Fruit fly (Drosophila melanogaster) whole organism, embryonic: ENCODE measurements around the gene CG12992.

Source experiments
- BEAF-32 ChIP-seq: fragments of 200-800 bp; sonication (Bioruptor generic); optimal IDR thresholded peaks from 3 replicates; lab custom pipeline; 2017; ENCODE audit warnings: missing biosample characterization, missing genetic modification characterization, mild to moderate bottlenecking, moderate library complexity, missing genetic modification reagents
- CG1024 ChIP-seq: fragments of 200-800 bp; sonication (Bioruptor generic); IDR thresholded peaks from 2 replicates; pipeline ENCODE4 v1.3.6; 2022; ENCODE audit warnings: missing biosample characterization, missing genetic modification characterization
- CG13775 ChIP-seq: fragments of 200-800 bp; sonication (Bioruptor generic); optimal IDR thresholded peaks from 3 replicates; lab custom pipeline; 2017; ENCODE audit warnings: missing biosample characterization, mild to moderate bottlenecking, missing genetic modification characterization
- CG15514 ChIP-seq: fragments of 200-800 bp; sonication (Bioruptor generic); optimal IDR thresholded peaks from 3 replicates; lab custom pipeline; 2017; ENCODE audit warnings: missing biosample characterization, missing genetic modification characterization, mild to moderate bottlenecking, moderate library complexity, missing genetic modification reagents
- CG2712 ChIP-seq: fragments of 200-800 bp; optimal IDR thresholded peaks from 3 replicates; lab custom pipeline; 2019; ENCODE audit warnings: missing biosample characterization, mild to moderate bottlenecking, missing genetic modification characterization, moderate library complexity
- CG33213 ChIP-seq: fragments of 200-800 bp; sonication (Bioruptor generic); optimal IDR thresholded peaks from 3 replicates; lab custom pipeline; 2016; ENCODE audit warnings: missing biosample characterization, missing genetic modification characterization
- CG4854 ChIP-seq: fragments of 200-800 bp; sonication (Bioruptor generic); optimal IDR thresholded peaks from 2 replicates; lab custom pipeline; 2016; ENCODE audit warnings: missing biosample characterization, missing genetic modification characterization, inconsistent platforms
- CG6765 ChIP-seq: fragments of 200-800 bp; sonication (Bioruptor generic); optimal IDR thresholded peaks from 3 replicates; lab custom pipeline; 2017; ENCODE audit warnings: missing biosample characterization, mild to moderate bottlenecking, missing genetic modification characterization
- CG7372 ChIP-seq: fragments of 200-800 bp; sonication (Bioruptor generic); IDR thresholded peaks from 2 replicates; pipeline ENCODE4 v1.3.6; 2022; ENCODE audit warnings: missing biosample characterization, missing genetic modification characterization
- CG7556 ChIP-seq: fragments of 200-800 bp; sonication (Bioruptor generic); optimal IDR thresholded peaks from 2 replicates; lab custom pipeline; 2017; ENCODE audit warnings: missing biosample characterization, mild to moderate bottlenecking, missing genetic modification characterization
- CG7839 ChIP-seq: fragments of 200-800 bp; sonication (Bioruptor generic); optimal IDR thresholded peaks from 3 replicates; lab custom pipeline; 2018; ENCODE audit warnings: missing biosample characterization, mild to moderate bottlenecking, missing genetic modification characterization, moderate library complexity
- CG7928 ChIP-seq: fragments of 200-800 bp; sonication (Bioruptor generic); optimal IDR thresholded peaks from 2 replicates; lab custom pipeline; 2017; ENCODE audit warnings: missing biosample characterization, mild to moderate bottlenecking, missing genetic modification characterization
- CG9609 ChIP-seq: fragments of 200-800 bp; sonication (Bioruptor generic); optimal IDR thresholded peaks from 3 replicates; lab custom pipeline; 2016; ENCODE audit warnings: missing biosample characterization, missing genetic modification characterization
- Dip3 ChIP-seq: fragments of 200-800 bp; sonication (Bioruptor generic); optimal IDR thresholded peaks from 3 replicates; lab custom pipeline; 2016; ENCODE audit warnings: missing biosample characterization, missing genetic modification characterization
- Drgx ChIP-seq: fragments of 200-800 bp; sonication (Bioruptor generic); IDR thresholded peaks from 2 replicates; pipeline ENCODE4 v1.3.6; 2022; ENCODE audit warnings: missing biosample characterization, missing genetic modification characterization
- Eip74EF ChIP-seq, 2 experiments: fragments of 200-800 bp in 1 of 2; fragments of >200 bp in 1 of 2; sonication (Bioruptor generic) in 1 of 2; optimal IDR thresholded peaks; 2 replicates each; lab custom pipeline; 2017 to 2019; ENCODE audit warnings: missing biosample characterization in 2 of 2, missing genetic modification characterization in 2 of 2, mild to moderate bottlenecking in 1 of 2, moderate library complexity in 1 of 2
- Ets65A ChIP-seq: fragments of 200-800 bp; sonication (Bioruptor generic); peaks from one replicate; lab custom pipeline; 2016; ENCODE audit warnings: missing biosample characterization, missing genetic modification characterization
- HLH4C ChIP-seq: fragments of 200-800 bp; sonication (Bioruptor generic); IDR thresholded peaks from 3 replicates; pipeline ENCODE4 v1.3.6; 2022; ENCODE audit warnings: missing biosample characterization, missing genetic modification characterization; ENCODE audit not compliant: partially characterized antibody
- Hr51 ChIP-seq, 2 experiments: fragments of 200-800 bp; sonication (Bioruptor generic); optimal IDR thresholded peaks; 2 replicates in 1 of 2; 3 replicates in 1 of 2; lab custom pipeline; 2016 to 2018; ENCODE audit warnings: missing biosample characterization in 2 of 2, missing genetic modification characterization in 2 of 2, mild to moderate bottlenecking in 1 of 2, moderate library complexity in 1 of 2
- Lpt ChIP-seq: fragments of >200 bp; optimal IDR thresholded peaks from 2 replicates; lab custom pipeline; 2018; ENCODE audit warnings: missing biosample characterization, missing genetic modification characterization
- Mad ChIP-seq: fragments of 200-800 bp; sonication (Bioruptor generic); optimal IDR thresholded peaks from 2 replicates; lab custom pipeline; 2016; ENCODE audit warnings: missing biosample characterization, missing genetic modification characterization
- Med ChIP-seq: fragments of 200-800 bp; sonication (Bioruptor generic); peaks from one replicate; lab custom pipeline; 2016; ENCODE audit warnings: missing biosample characterization, missing genetic modification characterization, mild to moderate bottlenecking, inconsistent platforms, moderate library complexity
- NK7.1 ChIP-seq: fragments of 200-800 bp; sonication (Bioruptor generic); optimal IDR thresholded peaks from 3 replicates; lab custom pipeline; 2016; ENCODE audit warnings: missing biosample characterization, missing genetic modification characterization
- PHDP ChIP-seq: fragments of 200-800 bp; sonication (Bioruptor generic); optimal IDR thresholded peaks from 3 replicates; lab custom pipeline; 2018; ENCODE audit warnings: missing biosample characterization, mild to moderate bottlenecking, missing genetic modification characterization, moderate library complexity
- Taf1 ChIP-seq: fragments of 200-800 bp; sonication (Bioruptor generic); IDR thresholded peaks from 2 replicates; pipeline ENCODE4 v1.3.6; 2022; ENCODE audit warnings: missing biosample characterization, missing genetic modification characterization
- Trl ChIP-seq, 3 experiments: fragments of >200 bp in 2 of 3; fragments of 200-800 bp in 1 of 3; sonication (Bioruptor generic) in 1 of 3; optimal IDR thresholded peaks; 2 replicates in 1 of 3; 3 replicates in 2 of 3; lab custom pipeline; 2016 to 2017; ENCODE audit warnings: missing biosample characterization in 1 of 3, missing genetic modification characterization in 1 of 3
- bsh ChIP-seq, 2 experiments: fragments of 200-800 bp; sonication (Bioruptor generic); optimal IDR thresholded peaks; 2 replicates each; lab custom pipeline; 2017 to 2018; ENCODE audit warnings: mild to moderate bottlenecking in 2 of 2, missing biosample characterization in 2 of 2, missing genetic modification characterization in 2 of 2, moderate library complexity in 1 of 2
- corto ChIP-seq: fragments of 200-800 bp; sonication (Bioruptor generic); optimal IDR thresholded peaks from 2 replicates; lab custom pipeline; 2016; ENCODE audit warnings: missing biosample characterization, mild to moderate bottlenecking, missing genetic modification characterization, moderate library complexity
- fu2 ChIP-seq: fragments of 200-800 bp; sonication (Bioruptor generic); optimal IDR thresholded peaks from 2 replicates; lab custom pipeline; 2016; ENCODE audit warnings: missing biosample characterization, missing genetic modification characterization
- jigr1 ChIP-seq: fragments of 200-800 bp; sonication (Bioruptor generic); IDR thresholded peaks from 3 replicates; pipeline ENCODE4 v1.3.6; 2022; ENCODE audit warnings: missing biosample characterization, missing genetic modification characterization
- lbe ChIP-seq: fragments of 200-800 bp; sonication (Bioruptor generic); optimal IDR thresholded peaks from 2 replicates; lab custom pipeline; 2016; ENCODE audit warnings: missing biosample characterization, mild to moderate bottlenecking, missing genetic modification characterization
- lmd ChIP-seq: fragments of 200-800 bp; sonication (Bioruptor generic); IDR thresholded peaks from 2 replicates; pipeline ENCODE4 v1.3.6; 2022; ENCODE audit warnings: missing biosample characterization, missing genetic modification characterization
- nmo ChIP-seq: fragments of 200-800 bp; sonication (Bioruptor generic); optimal IDR thresholded peaks from 2 replicates; lab custom pipeline; 2018; ENCODE audit warnings: missing biosample characterization, mild to moderate bottlenecking, missing genetic modification characterization, moderate library complexity
- nom ChIP-seq: fragments of 200-800 bp; sonication (Bioruptor generic); optimal IDR thresholded peaks from 2 replicates; lab custom pipeline; 2017; ENCODE audit warnings: missing biosample characterization, missing genetic modification characterization, mild to moderate bottlenecking, moderate library complexity, missing genetic modification reagents
- onecut ChIP-seq: fragments of 200-800 bp; sonication (Bioruptor generic); IDR thresholded peaks from 2 replicates; pipeline ENCODE4 v1.3.6; 2022; ENCODE audit warnings: missing biosample characterization, missing genetic modification characterization
- pfk ChIP-seq: fragments of 200-800 bp; sonication (Bioruptor generic); optimal IDR thresholded peaks from 2 replicates; lab custom pipeline; 2018; ENCODE audit warnings: missing biosample characterization, mild to moderate bottlenecking, missing genetic modification characterization, moderate library complexity
- repo ChIP-seq: fragments of 200-800 bp; sonication (Bioruptor generic); optimal IDR thresholded peaks from 2 replicates; lab custom pipeline; 2016; ENCODE audit warnings: missing biosample characterization, missing genetic modification characterization
- sqz ChIP-seq: fragments of 200-800 bp; sonication (Bioruptor generic); optimal IDR thresholded peaks from 3 replicates; lab custom pipeline; 2018; ENCODE audit warnings: missing biosample characterization, mild to moderate bottlenecking, missing genetic modification characterization
- zen2 ChIP-seq: fragments of 200-800 bp; sonication (Bioruptor generic); IDR thresholded peaks from 3 replicates; pipeline ENCODE4 v1.3.6; 2022; ENCODE audit warnings: missing biosample characterization, missing genetic modification characterization; ENCODE audit not compliant: partially characterized antibody

Gene CG12992

dm6 chrX:17561130-17561942, 27.3 kb upstream of the CG12992 start, which contains the start of gene CG43658:
Gene CG43658 (minus strand): TSS chrX:17561180.
- TF ChIP-seq Drgx (GFP tag; lab: Robert Waterston, UW) (peak; percentile 86), bsh (GFP tag; optimal IDR thresholded peaks at IDR 0.05; lab: Kevin White, UChicago) (peak in 1 of 2 experiments; percentile 97), corto (peak; percentile 85), nom (GFP tag; lab: Kevin White, UChicago) (peak; percentile 94), lbe (GFP tag; lab: Kevin White, UChicago) (peak; percentile 77), CG6765 (GFP tag; lab: Kevin White, UChicago) (no peak), CG1024 (GFP tag; lab: Robert Waterston, UW) (no peak), Trl (optimal IDR thresholded peaks at IDR 0.05; lab: Kevin White, UChicago) (peak in 1 of 2 experiments; percentile 11), Trl (GFP tag; optimal IDR thresholded peaks at IDR 0.05; lab: Kevin White, UChicago) (no peak)

dm6 chrX:17561943-17562313, 26.7 kb upstream of the CG12992 start:
- TF ChIP-seq CG7556 (GFP tag; lab: Kevin White, UChicago) (no peak), BEAF-32 (GFP tag; lab: Kevin White, UChicago) (no peak), pfk (GFP tag; lab: Kevin White, UChicago) (no peak), Ets65A (GFP tag; lab: Kevin White, UChicago) (no peak), Dip3 (GFP tag; lab: Kevin White, UChicago) (no peak), zen2 (GFP tag; lab: Robert Waterston, UW) (no peak), HLH4C (GFP tag; lab: Robert Waterston, UW) (no peak), CG9609 (GFP tag; lab: Kevin White, UChicago) (no peak), PHDP (tag; lab: Kevin White, UChicago) (no peak), sqz (GFP tag; lab: Kevin White, UChicago) (no peak), CG4854 (no peak), jigr1 (GFP tag; lab: Robert Waterston, UW) (no peak), bsh (GFP tag; optimal IDR thresholded peaks at IDR 0.05; lab: Kevin White, UChicago) (peak in 1 of 2 experiments; percentile 90), nom (GFP tag; lab: Kevin White, UChicago) (peak; percentile 91), Mad (GFP tag; lab: Kevin White, UChicago) (no peak), CG7839 (tag; lab: Kevin White, UChicago) (no peak), CG7928 (GFP tag; lab: Kevin White, UChicago) (no peak), CG15514 (GFP tag; lab: Kevin White, UChicago) (no peak), Drgx (GFP tag; lab: Robert Waterston, UW) (peak; percentile 83), nmo (GFP tag; lab: Kevin White, UChicago) (peak; percentile 7), Med (GFP tag; lab: Kevin White, UChicago) (no peak), NK7.1 (GFP tag; lab: Kevin White, UChicago) (no peak), Taf1 (GFP tag; lab: Robert Waterston, UW) (no peak), fu2 (GFP tag; lab: Kevin White, UChicago) (no peak), lmd (GFP tag; lab: Robert Waterston, UW) (no peak), CG2712 (tag; lab: Kevin White, UChicago) (no peak), CG33213 (GFP tag; lab: Kevin White, UChicago) (no peak), repo (no peak), Eip74EF (GFP tag; optimal IDR thresholded peaks at IDR 0.05; lab: Kevin White, UChicago) (no peak), Lpt (GFP tag; lab: Kevin White, UChicago) (no peak), CG7372 (no peak), onecut (GFP tag; lab: Robert Waterston, UW) (no peak), CG13775 (GFP tag; lab: Kevin White, UChicago) (no peak), Hr51 (GFP tag; optimal IDR thresholded peaks at IDR 0.05; lab: Kevin White, UChicago) (no peak)
- TF ChIP-seq, all 482 proteins: peak for 4
